Worm (Caenorhabditis elegans) whole organism, L3 larva: ENCODE data around the gene cyp-34A10.

Experiments used
- ceh-82 ChIP-seq: fragments of 150-350 bp; optimal IDR thresholded peaks from 2 replicates; lab custom pipeline; 2014; ENCODE audit warnings: missing biosample characterization, missing genetic modification characterization
- ceh-9 ChIP-seq: sonication (generic microtip); optimal IDR thresholded peaks from 2 replicates; lab custom pipeline; 2018; ENCODE audit warnings: missing biosample characterization, missing genetic modification characterization
- egl-27 ChIP-seq: sonication (generic microtip); optimal IDR thresholded peaks from 4 replicates; lab custom pipeline; 2017; ENCODE audit warnings: missing biosample characterization, missing genetic modification reagents, missing genetic modification characterization
- elt-2 ChIP-seq: sonication (generic microtip); optimal IDR thresholded peaks from 2 replicates; lab custom pipeline; 2016; ENCODE audit warnings: missing genetic modification reagents, mild to moderate bottlenecking, missing genetic modification characterization, missing compliant biosample characterization
- elt-3 ChIP-seq, 3 experiments: fragments of 150-350 bp in 1 of 3; sonication (generic microtip) in 2 of 3; optimal IDR thresholded peaks; 2 replicates in 2 of 3; 4 replicates in 1 of 3; lab custom pipeline; 2014 to 2017; ENCODE audit warnings: missing biosample characterization in 3 of 3, missing genetic modification characterization in 3 of 3
- lin-15B ChIP-seq: fragments of 150-350 bp; optimal IDR thresholded peaks from 2 replicates; lab custom pipeline; 2014; ENCODE audit warnings: missing biosample characterization, missing genetic modification characterization
- lin-39 ChIP-seq: fragments of 150-350 bp; optimal IDR thresholded peaks from 2 replicates; lab custom pipeline; 2018; ENCODE audit warnings: missing biosample characterization, missing genetic modification reagents, missing genetic modification characterization
- mdl-1 ChIP-seq: fragments of 150-350 bp; optimal IDR thresholded peaks from 2 replicates; lab custom pipeline; 2014; ENCODE audit warnings: missing biosample characterization, missing genetic modification characterization
- nfya-1 ChIP-seq: sonication (generic microtip); optimal IDR thresholded peaks from 2 replicates; lab custom pipeline; 2017; ENCODE audit warnings: missing genetic modification characterization, mild to moderate bottlenecking, missing compliant biosample characterization, antibody characterized with exemption, moderate library complexity; ENCODE audit not compliant: insufficient read depth
- pha-4 ChIP-seq: fragments of 150-350 bp; optimal IDR thresholded peaks from 2 replicates; lab custom pipeline; 2014; ENCODE audit warnings: missing biosample characterization, missing genetic modification reagents, missing genetic modification characterization
- tbx-2 ChIP-seq: sonication (generic microtip); optimal IDR thresholded peaks from 2 replicates; lab custom pipeline; 2016; ENCODE audit warnings: mild to moderate bottlenecking, missing genetic modification characterization, missing compliant biosample characterization

DNA sequence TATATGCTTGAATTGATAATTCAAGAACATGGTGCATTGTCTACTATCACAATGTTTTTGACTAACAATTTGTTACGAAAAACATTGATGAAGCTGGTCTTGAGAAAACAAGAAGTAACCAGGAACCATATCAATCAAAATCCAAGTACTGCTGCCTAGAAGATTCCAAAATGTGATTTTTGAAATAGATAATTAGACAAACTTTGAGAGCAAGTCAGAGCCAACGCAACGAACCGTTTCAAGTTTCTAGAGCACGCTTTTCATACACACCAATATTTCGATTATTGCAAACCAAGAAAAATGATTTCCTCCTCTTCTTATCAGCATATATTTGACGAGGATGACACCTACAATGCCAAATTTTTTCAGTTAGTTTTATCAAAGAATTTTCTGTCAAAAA lies 44.0 kb upstream of the cyp-34A10 start, which contains the start of gene srw-89:
- TF ChIP-seq elt-3 (tag; optimal IDR thresholded peaks at IDR 0.05; lab: Kevin White, UChicago), result no peak
- no peak for TF ChIP-seq egl-27 (tag; lab: Kevin White, UChicago)
- TF ChIP-seq mdl-1 (tag; lab: Kevin White, UChicago), result no peak
- no peak for TF ChIP-seq elt-2 (tag; lab: Kevin White, UChicago)
- no peak for TF ChIP-seq pha-4
- no peak for TF ChIP-seq ceh-9 (tag; lab: Kevin White, UChicago)
- no peak for TF ChIP-seq tbx-2
- TF ChIP-seq lin-15B, result no peak
- no peak for TF ChIP-seq nfya-1 (tag; lab: Kevin White, UChicago)
- TF ChIP-seq lin-39 (tag; lab: Kevin White, UChicago), result no peak
- no peak for TF ChIP-seq ceh-82 (tag; lab: Kevin White, UChicago)
